Fruit fly (Drosophila melanogaster) Kc167 (cell line): ENCODE data around the gene SmE.

Source experiments
- Myc ChIP-seq: fragments of >200 bp; optimal IDR thresholded peaks from 2 replicates; lab custom pipeline; 2017; ENCODE audit warnings: missing external identifiers
- Sin3A ChIP-seq: fragments of >200 bp; optimal IDR thresholded peaks from 2 replicates; lab custom pipeline; 2018; ENCODE audit warnings: missing external identifiers
- h ChIP-seq: fragments of >200 bp; optimal IDR thresholded peaks from 3 replicates; lab custom pipeline; 2018; ENCODE audit warnings: missing external identifiers
- psq ChIP-seq: fragments of >200 bp; optimal IDR thresholded peaks from 2 replicates; lab custom pipeline; 2017; ENCODE audit warnings: missing external identifiers

DNA sequence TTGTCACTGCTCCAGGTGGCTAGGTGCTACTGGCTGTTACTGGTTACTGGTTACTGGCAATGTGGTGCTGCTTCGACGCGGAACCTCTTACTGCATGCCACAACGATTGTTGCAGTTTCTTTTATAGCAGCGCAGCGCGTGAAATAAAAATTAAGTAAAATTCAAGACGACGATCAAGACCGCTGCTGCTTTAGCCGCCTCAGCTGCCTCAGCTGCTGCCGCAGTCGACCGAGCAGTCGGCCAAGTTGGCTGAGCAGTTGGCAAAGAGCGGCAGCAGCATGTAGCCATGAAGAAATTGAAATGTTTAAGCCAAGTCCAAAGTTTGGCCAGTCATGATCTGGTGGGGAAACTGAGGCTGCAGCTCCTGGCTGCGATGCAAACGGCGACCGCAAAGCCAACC is 24.5 kb downstream of the SmE start, which contains the start of gene TwdlE:
- TF ChIP-seq psq (lab: Kevin White, UChicago), result no peak
- no peak for TF ChIP-seq Sin3A (lab: Kevin White, UChicago)
- TF ChIP-seq h (lab: Kevin White, UChicago), result no peak
- no peak for TF ChIP-seq Myc (lab: Kevin White, UChicago)
